Worm (Caenorhabditis elegans): ENCODE data around the gene fbxa-7.

The fbxa-7 gene

ce11 chrIII:2212343-2212742, 38.9 kb downstream of the fbxa-7 start:
- TF ChIP-seq che-1 (tag; optimal IDR thresholded peaks at IDR 0.05) (no peak), zip-5 (tag; optimal IDR thresholded peaks at IDR 0.05) (no peak), pha-4 (tag; optimal IDR thresholded peaks at IDR 0.05) (no peak), eyg-1 (tag; optimal IDR thresholded peaks at IDR 0.05) (no peak), dmd-4 (tag; optimal IDR thresholded peaks at IDR 0.05; ENCODE audit: borderline replicate concordance) (no peak), unc-86 (tag; optimal IDR thresholded peaks at IDR 0.05) (no peak), pqm-1 (tag; optimal IDR thresholded peaks at IDR 0.05) (no peak), ceh-45 (GFP tag; IDR thresholded peaks at IDR 0.05) (no peak), tbx-7 (tag; optimal IDR thresholded peaks at IDR 0.05) (no peak), hlh-8 (tag; optimal IDR thresholded peaks at IDR 0.05) (no peak), mec-3 (tag; optimal IDR thresholded peaks at IDR 0.05; ENCODE audit: borderline replicate concordance) (no peak), ceh-6 (GFP tag; optimal IDR thresholded peaks at IDR 0.05) (no peak), fkh-10 (GFP tag; optimal IDR thresholded peaks at IDR 0.05) (no peak), npax-4 (tag; optimal IDR thresholded peaks at IDR 0.05) (no peak), sdc-2 (tag; optimal IDR thresholded peaks at IDR 0.05) (no peak), unc-55 (GFP tag; optimal IDR thresholded peaks at IDR 0.05) (no peak), C08G9.2 (tag; optimal IDR thresholded peaks at IDR 0.05) (no peak), fax-1 (tag; optimal IDR thresholded peaks at IDR 0.05) (no peak)

ce11 chrIII:2211120-2211519, 40.1 kb downstream of the fbxa-7 start, which contains the start of gene C39B5.14:
Gene C39B5.14, plus strand, starts transcription at chrIII:2211420.
- no peak for TF ChIP-seq ceh-24 (tag; optimal IDR thresholded peaks at IDR 0.05)
- no peak for TF ChIP-seq lin-11 (tag; optimal IDR thresholded peaks at IDR 0.05)
- no peak for TF ChIP-seq pax-1 (tag; optimal IDR thresholded peaks at IDR 0.05)
- TF ChIP-seq ceh-9 (tag; optimal IDR thresholded peaks at IDR 0.05), result no peak
- no peak for TF ChIP-seq sox-4 (tag; optimal IDR thresholded peaks at IDR 0.05)
- TF ChIP-seq unc-3 (GFP tag; conservative IDR thresholded peaks at IDR 0.05), result no peak
- TF ChIP-seq unc-3 (tag; optimal IDR thresholded peaks at IDR 0.05), result no peak
- no peak for TF ChIP-seq ztf-16 (tag; optimal IDR thresholded peaks at IDR 0.05)
- no peak for TF ChIP-seq ceh-2 (tag; optimal IDR thresholded peaks at IDR 0.05)
- no peak for TF ChIP-seq dve-1 (tag; optimal IDR thresholded peaks at IDR 0.05)
- no peak for TF ChIP-seq hlh-8 (tag; optimal IDR thresholded peaks at IDR 0.05)
- no peak for TF ChIP-seq pqm-1 (tag; optimal IDR thresholded peaks at IDR 0.05)
- TF ChIP-seq ceh-34 (tag; optimal IDR thresholded peaks at IDR 0.05), result no peak

ce11 chrIII:2210601-2211000, 40.6 kb downstream of the fbxa-7 start:
- TF ChIP-seq ceh-14 (tag; optimal IDR thresholded peaks at IDR 0.05) (no peak), ceh-34 (tag; optimal IDR thresholded peaks at IDR 0.05) (no peak), ceh-30 (tag; optimal IDR thresholded peaks at IDR 0.05) (no peak), tbx-2 (tag; optimal IDR thresholded peaks at IDR 0.05) (no peak), ceh-18 (tag; optimal IDR thresholded peaks at IDR 0.05) (no peak), F13H6.1 (tag; optimal IDR thresholded peaks at IDR 0.05) (no peak), ceh-9 (tag; optimal IDR thresholded peaks at IDR 0.05) (no peak), madf-2 (tag; optimal IDR thresholded peaks at IDR 0.05) (no peak), odd-2 (tag; optimal IDR thresholded peaks at IDR 0.05) (no peak), dve-1 (tag; optimal IDR thresholded peaks at IDR 0.05) (no peak), pax-1 (tag; optimal IDR thresholded peaks at IDR 0.05) (no peak), ttx-3 (tag; optimal IDR thresholded peaks at IDR 0.05) (no peak), hlh-30 (tag; optimal IDR thresholded peaks at IDR 0.05; ENCODE audit: insufficient read depth) (no peak)

ce11 chrIII:2207864-2208263, 43.4 kb downstream of the fbxa-7 start, which contains the start of gene C39B5.5:
Gene C39B5.5, plus strand, starts transcription at chrIII:2208164.
- TF ChIP-seq lin-11 (tag; optimal IDR thresholded peaks at IDR 0.05) (no peak), ceh-19 (GFP tag; optimal IDR thresholded peaks at IDR 0.05) (no peak)
